Worm (Caenorhabditis elegans) whole organism, L1 larva: ENCODE results near the gene cyp-35A5.

Experiments
- C16A3.4 ChIP-seq: fragments of 150-350 bp; optimal IDR thresholded peaks from 2 replicates; lab custom pipeline; 2014; ENCODE audit warnings: missing biosample characterization, missing genetic modification characterization
- aly-2 ChIP-seq: fragments of 150-350 bp; optimal IDR thresholded peaks from 2 replicates; lab custom pipeline; 2014; ENCODE audit warnings: missing biosample characterization, missing genetic modification characterization
- blmp-1 ChIP-seq: fragments of 150-350 bp; optimal IDR thresholded peaks from 2 replicates; lab custom pipeline; 2014; ENCODE audit warnings: missing biosample characterization, missing genetic modification characterization
- ceh-63 ChIP-seq: fragments of 200-800 bp; sonication (Bioruptor generic); optimal IDR thresholded peaks from 2 replicates; lab custom pipeline; 2018; ENCODE audit warnings: mild to moderate bottlenecking, missing genetic modification characterization, missing compliant biosample characterization
- ceh-8 ChIP-seq: fragments of 200-800 bp; sonication (Bioruptor generic); optimal IDR thresholded peaks from 2 replicates; lab custom pipeline; 2018; ENCODE audit warnings: mild to moderate bottlenecking, missing genetic modification characterization, moderate library complexity, missing compliant biosample characterization
- ceh-82 ChIP-seq, 3 experiments: fragments of 150-350 bp in 1 of 3; sonication (generic microtip) in 2 of 3; optimal IDR thresholded peaks; 2 replicates each; lab custom pipeline; 2014 to 2017; ENCODE audit warnings: missing biosample characterization in 3 of 3, missing genetic modification characterization in 3 of 3
- ceh-90 ChIP-seq: sonication (generic microtip); optimal IDR thresholded peaks from 2 replicates; lab custom pipeline; 2016; ENCODE audit warnings: missing genetic modification characterization, missing compliant biosample characterization
- efl-1 ChIP-seq, 4 experiments: fragments of 150-350 bp; optimal IDR thresholded peaks in 3 of 4; peaks in 1 of 4; 1 replicate in 1 of 4; 2 replicates in 3 of 4; lab custom pipeline; 2014; ENCODE audit warnings: missing biosample characterization in 2 of 4, missing genetic modification characterization in 2 of 4, missing genetic modification reagents in 2 of 4
- efl-3 ChIP-seq: fragments of 200-800 bp; sonication (Bioruptor generic); optimal IDR thresholded peaks from 2 replicates; lab custom pipeline; 2018; ENCODE audit warnings: mild to moderate bottlenecking, missing genetic modification characterization, missing compliant biosample characterization
- elt-2 ChIP-seq: sonication (generic microtip); optimal IDR thresholded peaks from 2 replicates; lab custom pipeline; 2016; ENCODE audit warnings: missing genetic modification characterization, mild to moderate bottlenecking, inconsistent platforms, missing compliant biosample characterization, missing genetic modification reagents
- elt-3 ChIP-seq, 6 experiments: fragments of 150-350 bp in 1 of 6; sonication (generic microtip); optimal IDR thresholded peaks; 2 replicates each; lab custom pipeline; 2017 to 2018; ENCODE audit warnings: missing biosample characterization in 6 of 6, missing genetic modification characterization in 6 of 6, inconsistent platforms in 1 of 6
- ets-5 ChIP-seq: fragments of 200-800 bp; sonication (Bioruptor generic); IDR thresholded peaks from 2 replicates; pipeline ENCODE4 v1.3.6; 2022; ENCODE audit warnings: missing genetic modification characterization, missing compliant biosample characterization
- fkh-4 ChIP-seq: sonication (generic microtip); optimal IDR thresholded peaks from 2 replicates; lab custom pipeline; 2016; ENCODE audit warnings: missing compliant biosample characterization, missing genetic modification characterization, borderline replicate concordance
- hlh-4 ChIP-seq: sonication (generic microtip); optimal IDR thresholded peaks from 2 replicates; lab custom pipeline; 2016; ENCODE audit warnings: mild to moderate bottlenecking, missing genetic modification characterization, missing compliant biosample characterization
- irx-1 ChIP-seq: sonication (generic microtip); optimal IDR thresholded peaks from 2 replicates; lab custom pipeline; 2016; ENCODE audit warnings: missing genetic modification characterization, missing compliant biosample characterization
- lin-13 ChIP-seq: fragments of 150-350 bp; optimal IDR thresholded peaks from 2 replicates; lab custom pipeline; 2014; ENCODE audit warnings: missing biosample characterization, missing genetic modification reagents, missing genetic modification characterization
- lin-39 ChIP-seq: fragments of 150-350 bp; optimal IDR thresholded peaks from 2 replicates; lab custom pipeline; 2014; ENCODE audit warnings: missing biosample characterization, missing genetic modification reagents, missing genetic modification characterization
- lsy-2 ChIP-seq, 2 experiments: fragments of 150-350 bp; optimal IDR thresholded peaks; 2 replicates each; lab custom pipeline; 2014; ENCODE audit warnings: missing biosample characterization in 2 of 2, missing genetic modification characterization in 2 of 2
- mep-1 ChIP-seq: fragments of 150-350 bp; optimal IDR thresholded peaks from 2 replicates; lab custom pipeline; 2014; ENCODE audit warnings: missing biosample characterization, missing genetic modification characterization
- nhr-20 ChIP-seq: sonication (generic microtip); optimal IDR thresholded peaks from 2 replicates; lab custom pipeline; 2016; ENCODE audit warnings: mild to moderate bottlenecking, missing genetic modification characterization, missing compliant biosample characterization
- nhr-76 ChIP-seq: sonication (generic microtip); optimal IDR thresholded peaks from 2 replicates; lab custom pipeline; 2017; ENCODE audit warnings: missing biosample characterization, missing genetic modification characterization
- nhr-77 ChIP-seq: fragments of 150-350 bp; optimal IDR thresholded peaks from 2 replicates; lab custom pipeline; 2014; ENCODE audit warnings: missing biosample characterization, missing genetic modification characterization
- nhr-85 ChIP-seq: sonication (generic microtip); peaks from one replicate; lab custom pipeline; 2016; ENCODE audit warnings: missing genetic modification characterization, inconsistent platforms, missing compliant biosample characterization
- nhr-90 ChIP-seq: sonication (generic microtip); optimal IDR thresholded peaks from 2 replicates; lab custom pipeline; 2016; ENCODE audit warnings: mild to moderate bottlenecking, missing genetic modification characterization, missing compliant biosample characterization; ENCODE audit not compliant: poor library complexity
- snu-23 ChIP-seq: sonication (generic microtip); optimal IDR thresholded peaks from 2 replicates; lab custom pipeline; 2016; ENCODE audit warnings: missing genetic modification characterization, missing compliant biosample characterization
- sptf-1 ChIP-seq: fragments of 150-350 bp; optimal IDR thresholded peaks from 2 replicates; lab custom pipeline; 2014; ENCODE audit warnings: missing biosample characterization, missing genetic modification characterization
- sup-37 ChIP-seq: fragments of 200-800 bp; sonication (Bioruptor generic); optimal IDR thresholded peaks from 2 replicates; lab custom pipeline; 2018; ENCODE audit warnings: mild to moderate bottlenecking, missing genetic modification characterization, missing compliant biosample characterization
- swsn-7 ChIP-seq: sonication (generic microtip); optimal IDR thresholded peaks from 2 replicates; lab custom pipeline; 2016; ENCODE audit warnings: missing genetic modification characterization, missing compliant biosample characterization
- unc-130 ChIP-seq: fragments of 150-350 bp; optimal IDR thresholded peaks from 2 replicates; lab custom pipeline; 2017; ENCODE audit warnings: missing biosample characterization, missing genetic modification characterization, inconsistent platforms
- vab-15 ChIP-seq: sonication (generic microtip); optimal IDR thresholded peaks from 2 replicates; lab custom pipeline; 2017; ENCODE audit warnings: missing genotype, mild to moderate bottlenecking, missing genetic modification characterization, missing compliant biosample characterization
- xbp-1 ChIP-seq: sonication (generic microtip); optimal IDR thresholded peaks from 2 replicates; lab custom pipeline; 2016; ENCODE audit warnings: missing genetic modification characterization, missing compliant biosample characterization

cyp-35A5 gene

DNA sequence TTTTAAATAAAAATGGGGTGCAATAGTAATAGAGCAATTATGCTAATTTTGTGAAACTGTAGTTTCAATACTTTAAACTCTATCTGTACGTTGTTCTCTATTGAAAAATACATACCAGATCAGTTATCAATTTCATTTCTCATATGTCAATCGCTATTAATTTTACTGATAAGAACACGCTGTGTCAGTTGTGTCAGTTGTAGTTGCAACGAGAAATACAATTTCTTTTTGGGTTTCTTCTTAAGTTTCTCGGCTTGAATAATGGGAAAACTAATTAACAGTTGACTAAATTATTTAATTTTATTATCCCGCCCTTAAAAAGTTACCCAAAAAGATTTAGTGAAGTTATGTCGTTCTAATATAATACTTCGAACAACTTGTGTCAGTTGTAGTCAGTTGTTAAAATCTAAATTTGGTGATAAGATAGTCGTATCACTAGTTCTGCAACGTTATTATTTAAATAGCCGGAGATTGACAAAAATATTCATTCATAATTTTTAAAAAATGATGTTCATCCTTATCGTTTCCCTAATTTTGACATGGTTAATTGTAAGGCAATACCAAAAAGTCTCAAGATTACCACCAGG is at the start of gene cyp-35A5:
Gene cyp-35A5 (plus strand): TSS at position 435 of the 587 bp plus-strand sequence.
- TF ChIP-seq nhr-20 (tag; lab: Kevin White, UChicago) (peak; percentile 2), elt-2 (tag; lab: Kevin White, UChicago) (peak; percentile 85), ceh-82 (tag; optimal IDR thresholded peaks at IDR 0.05; lab: Kevin White, UChicago) (no peak)

DNA sequence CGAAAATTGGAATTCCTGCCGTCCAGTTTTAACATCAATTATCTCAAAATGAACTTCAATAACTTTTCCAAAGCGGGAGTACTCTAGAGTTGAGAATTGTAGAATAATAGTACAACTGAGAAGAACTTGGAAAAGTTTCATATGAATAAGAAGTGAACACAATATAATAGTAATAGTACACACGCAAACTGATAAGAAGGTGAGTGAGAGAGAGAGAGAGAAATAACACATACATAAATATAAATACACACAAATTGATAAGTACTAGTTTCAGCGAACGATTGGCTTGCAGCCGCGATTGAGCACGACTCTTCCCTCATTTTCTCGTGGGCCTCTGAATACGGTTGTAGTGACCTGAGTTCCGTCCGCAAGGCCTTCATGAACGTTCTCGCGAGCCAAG is 47.0 kb upstream of the cyp-35A5 start, which contains the start of gene C17E7.13:
Gene C17E7.13 (minus strand): TSS at position 176 of the 400 bp plus-strand sequence.
- TF ChIP-seq nhr-90 (tag; lab: Kevin White, UChicago), result no peak
- no peak for TF ChIP-seq nhr-76
- no peak for TF ChIP-seq sptf-1 (tag; lab: Kevin White, UChicago)

ce11 chrV:3890761-3891160 is 45.4 kb upstream of the cyp-35A5 start, which contains the start of gene C17E7.9:
TSS of gene C17E7.9 (minus strand) at chrV:3890861.
- no peak for TF ChIP-seq mep-1 (tag; lab: Kevin White, UChicago)
- TF ChIP-seq sup-37, result no peak
- TF ChIP-seq nhr-90 (tag; lab: Kevin White, UChicago), result no peak
- TF ChIP-seq ets-5, result no peak
- no peak for TF ChIP-seq xbp-1 (tag; lab: Kevin White, UChicago)
- no peak for TF ChIP-seq nhr-20 (tag; lab: Kevin White, UChicago)
- no peak for TF ChIP-seq lin-39
- TF ChIP-seq blmp-1 (tag; lab: Kevin White, UChicago), result no peak
- TF ChIP-seq, all 84 proteins: peak for 0

ce11 chrV:3891919-3892318 is 44.2 kb upstream of the cyp-35A5 start, which contains the start of gene C17E7.12:
TSS of gene C17E7.12 (minus strand) at chrV:3892019.
- no peak for TF ChIP-seq hlh-4 (tag; lab: Kevin White, UChicago)

DNA sequence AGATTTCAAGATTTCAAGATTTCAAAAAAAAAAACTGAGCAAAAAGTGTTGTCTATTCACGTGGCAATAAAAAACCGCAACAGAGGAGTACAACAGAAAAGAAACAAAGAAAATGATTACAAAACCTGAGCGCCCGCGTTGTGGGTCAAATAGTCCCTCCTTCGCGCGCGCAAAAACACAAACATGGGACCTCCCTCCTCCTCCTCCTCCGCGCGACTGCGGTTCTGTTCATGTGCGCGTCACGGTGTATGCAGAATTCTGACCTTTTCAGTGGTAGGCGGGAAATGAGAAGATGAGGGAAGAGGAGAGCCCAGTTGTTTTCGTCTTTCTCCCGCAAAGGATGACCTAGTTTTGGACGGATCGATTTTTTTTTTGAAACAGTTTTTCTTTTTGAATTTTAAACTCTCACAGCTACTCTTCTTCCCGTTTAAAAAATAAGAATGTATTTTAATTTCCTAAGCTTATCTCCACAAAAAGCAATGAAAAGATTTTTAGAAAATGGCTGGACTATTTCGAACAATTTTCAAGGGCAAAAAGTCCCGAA is 43.7 kb upstream of the cyp-35A5 start, which contains the start of gene C17E7.4:
Gene C17E7.4 (plus strand): TSS at position 494 of the 544 bp plus-strand sequence.
- TF ChIP-seq lsy-2 (tag; optimal IDR thresholded peaks at IDR 0.05; lab: Kevin White, UChicago), result no peak
- TF ChIP-seq lin-39, result no peak
- no peak for TF ChIP-seq fkh-4 (tag; lab: Kevin White, UChicago)
- TF ChIP-seq vab-15, result no peak
- no peak for TF ChIP-seq ceh-8 (GFP tag; lab: Kevin White, UChicago)
- no peak for TF ChIP-seq efl-1 (optimal IDR thresholded peaks at IDR 0.05; lab: Kevin White, UChicago)
- no peak for TF ChIP-seq efl-1 (GFP tag; optimal IDR thresholded peaks at IDR 0.05 in 1 of 2; lab: Kevin White, UChicago)
- TF ChIP-seq snu-23, result no peak
- TF ChIP-seq swsn-7 (tag; lab: Kevin White, UChicago), result no peak
- TF ChIP-seq, all 84 proteins: peak for 0

ce11 chrV:3894661-3895060 is 41.5 kb upstream of the cyp-35A5 start, which contains the start of gene sre-9:
TSS of gene sre-9 (plus strand) at chrV:3894961.
- TF ChIP-seq C16A3.4 (no peak), elt-3 (tag; optimal IDR thresholded peaks at IDR 0.05; lab: Kevin White, UChicago) (no peak), nhr-85 (tag; lab: Kevin White, UChicago) (no peak), efl-3 (no peak)

DNA sequence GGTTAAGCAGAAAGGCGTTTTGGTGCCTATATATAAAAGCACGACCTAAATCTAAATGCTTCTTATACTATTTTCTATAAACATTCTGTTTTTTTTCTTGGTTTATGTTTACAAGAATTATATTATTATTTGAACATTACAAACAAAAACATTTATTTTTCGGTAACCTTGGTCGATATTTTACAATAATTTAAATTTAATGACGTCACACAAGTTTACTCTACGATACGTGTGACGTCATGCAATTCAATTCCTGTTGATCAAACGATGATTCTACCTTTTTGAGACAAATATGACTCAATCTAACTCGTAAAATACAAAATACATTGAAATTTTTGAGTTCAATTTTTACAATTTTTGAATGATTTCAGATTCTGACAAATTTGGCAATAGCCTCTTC is 40.1 kb upstream of the cyp-35A5 start:
- no peak for TF ChIP-seq lin-39
- TF ChIP-seq ceh-90 (tag; lab: Kevin White, UChicago), result no peak
- TF ChIP-seq sup-37, result no peak
- TF ChIP-seq hlh-4 (tag; lab: Kevin White, UChicago), result no peak
- no peak for TF ChIP-seq aly-2 (tag; lab: Kevin White, UChicago)
- no peak for TF ChIP-seq lin-13 (GFP tag; lab: Kevin White, UChicago)
- TF ChIP-seq nhr-20 (tag; lab: Kevin White, UChicago), result no peak
- no peak for TF ChIP-seq irx-1 (tag; lab: Kevin White, UChicago)
- TF ChIP-seq unc-130, result no peak
- no peak for TF ChIP-seq vab-15
- no peak for TF ChIP-seq fkh-4 (tag; lab: Kevin White, UChicago)
- TF ChIP-seq elt-3 (tag; optimal IDR thresholded peaks at IDR 0.05; lab: Kevin White, UChicago), result no peak
- TF ChIP-seq ceh-63 (GFP tag; lab: Kevin White, UChicago), result no peak
- no peak for TF ChIP-seq nhr-77 (tag; lab: Kevin White, UChicago)
